Worm (Caenorhabditis elegans): ENCODE data around the gene csp-1.
A peak's percentile ranks its signal among the peaks of the same experiment; 100 is the strongest.

Gene csp-1

ce11 chrII:13590461-13590860 is 10.5 kb upstream of the csp-1 start, which contains the start of gene clec-145:
clec-145 (minus strand) TSS chrII:13590561.
- TF ChIP-seq Y48G9A.11 (GFP tag; IDR thresholded peaks at IDR 0.05) (no peak), mxl-3 (GFP tag; optimal IDR thresholded peaks at IDR 0.05) (no peak), T20F7.1 (GFP tag; optimal IDR thresholded peaks at IDR 0.05) (no peak), php-3 (GFP tag; IDR thresholded peaks at IDR 0.05) (no peak), unc-39 (tag; optimal IDR thresholded peaks at IDR 0.05) (no peak), dve-1 (tag; optimal IDR thresholded peaks at IDR 0.05; ENCODE audit: insufficient read depth) (no peak), T26A8.4 (GFP tag; IDR thresholded peaks at IDR 0.05) (no peak)

- no peak for TF ChIP-seq nhr-48 (tag; optimal IDR thresholded peaks at IDR 0.05)
- no peak for TF ChIP-seq daf-19 (GFP tag; conservative IDR thresholded peaks at IDR 0.05)
These were observed 7.3 kb upstream of the csp-1 start, which contains the start of gene clec-146 for ce11 chrII:13593659-13594221. clec-146 (minus strand) TSS chrII:13593774.

- TF ChIP-seq aha-1 (tag) (peak; percentile 96), saeg-2 (GFP tag; IDR thresholded peaks at IDR 0.05) (no peak)
These were observed 5.7 kb upstream of the csp-1 start for ce11 chrII:13595279-13595678.

ce11 chrII:13596505-13596977 is 4.5 kb upstream of the csp-1 start, which contains the start of the genes fbxc-23 and csc-1:
fbxc-23 (minus strand) TSS chrII:13596555.
csc-1 (plus strand) TSS chrII:13596955.
- TF ChIP-seq spr-1 (tag; optimal IDR thresholded peaks at IDR 0.05) (no peak), unc-130 (GFP tag; optimal IDR thresholded peaks at IDR 0.05) (peak; percentile 17), nhr-11 (tag; optimal IDR thresholded peaks at IDR 0.05) (no peak), ceh-32 (tag; optimal IDR thresholded peaks at IDR 0.05; ENCODE audit: poor library complexity) (no peak), ces-1 (GFP tag; optimal IDR thresholded peaks at IDR 0.05) (no peak), nhr-77 (tag; optimal IDR thresholded peaks at IDR 0.05) (no peak), Y5F2A.4 (GFP tag; optimal IDR thresholded peaks at IDR 0.05) (no peak), mes-2 (tag; optimal IDR thresholded peaks at IDR 0.05; ENCODE audit: poor library complexity, severe bottlenecking) (peak; percentile 67), hlh-30 (tag; optimal IDR thresholded peaks at IDR 0.05; ENCODE audit: insufficient read depth) (peak; percentile 52), nhr-102 (tag; optimal IDR thresholded peaks at IDR 0.05) (no peak), dpl-1 (GFP tag; optimal IDR thresholded peaks at IDR 0.05) (peak; percentile 90), rbr-2 (tag; optimal IDR thresholded peaks at IDR 0.05) (peak; percentile 1), lir-3 (tag; optimal IDR thresholded peaks at IDR 0.05) (no peak), nhr-48 (tag; optimal IDR thresholded peaks at IDR 0.05) (no peak), hlh-11 (tag; optimal IDR thresholded peaks at IDR 0.05) (no peak), lin-29 (GFP tag; IDR thresholded peaks at IDR 0.05) (no peak), nhr-42 (GFP tag; IDR thresholded peaks at IDR 0.05) (no peak), vab-7 (GFP tag; IDR thresholded peaks at IDR 0.05) (no peak), daf-12 (tag; optimal IDR thresholded peaks at IDR 0.05) (no peak), dve-1 (tag; optimal IDR thresholded peaks at IDR 0.05; ENCODE audit: insufficient read depth) (peak; percentile 37), T26A8.4 (GFP tag; IDR thresholded peaks at IDR 0.05) (no peak), daf-8 (GFP tag; IDR thresholded peaks at IDR 0.05) (no peak), zip-2 (tag; optimal IDR thresholded peaks at IDR 0.05) (no peak), daf-16 (GFP tag; optimal IDR thresholded peaks at IDR 0.05) (no peak), daf-16 (tag; optimal IDR thresholded peaks at IDR 0.05) (peak; percentile 50), dmd-9 (GFP tag; IDR thresholded peaks at IDR 0.05) (no peak), zfp-2 (tag; optimal IDR thresholded peaks at IDR 0.05) (no peak), nhr-76 (tag; optimal IDR thresholded peaks at IDR 0.05) (no peak), dmd-8 (GFP tag; IDR thresholded peaks at IDR 0.05) (no peak), set-16 (GFP tag; IDR thresholded peaks at IDR 0.05) (no peak), lin-39 (tag; optimal IDR thresholded peaks at IDR 0.05) (no peak), nhr-28 (tag; optimal IDR thresholded peaks at IDR 0.05) (peak; percentile 22), lsy-2 (tag; optimal IDR thresholded peaks at IDR 0.05) (peak; percentile 56 to 98), lin-38 (GFP tag; IDR thresholded peaks at IDR 0.05) (peak; percentile 70), fkh-10 (GFP tag; optimal IDR thresholded peaks at IDR 0.05) (peak; percentile 20), hmg-1.1 (GFP tag; IDR thresholded peaks at IDR 0.05) (0 out of 2 replicates have a peak, but pooled peaks have one; percentile 15), unc-39 (tag; optimal IDR thresholded peaks at IDR 0.05) (no peak), T20F7.1 (GFP tag; optimal IDR thresholded peaks at IDR 0.05) (no peak), mep-1 (tag; optimal IDR thresholded peaks at IDR 0.05) (no peak)

Data from whole organism, L4 larva.